Fruit fly (Drosophila melanogaster): ENCODE measurements around the gene CG2162.

The CG2162 gene

dm6 chr3L:3081146-3081872 lies 46.3 kb downstream of the CG2162 start (continued):
- peak; percentile 95 for TF ChIP-seq CG6808 (GFP tag; optimal IDR thresholded peaks at IDR 0.05)
- peak; percentile 99 for TF ChIP-seq pdm3 (GFP tag; optimal IDR thresholded peaks at IDR 0.05)
- peak; percentile 99 for TF ChIP-seq CG34406 (GFP tag; optimal IDR thresholded peaks at IDR 0.05)
- TF ChIP-seq Sox15 (GFP tag; optimal IDR thresholded peaks at IDR 0.05) = peak; percentile 97
- TF ChIP-seq Ets96B (tag; optimal IDR thresholded peaks at IDR 0.05) = peak; percentile 97
- TF ChIP-seq acj6 (GFP tag; optimal IDR thresholded peaks at IDR 0.05) = peak; percentile 99
- peak; percentile 99 for TF ChIP-seq Hr4 (GFP tag; optimal IDR thresholded peaks at IDR 0.05)
- TF ChIP-seq fkh (GFP tag; optimal IDR thresholded peaks at IDR 0.05) = peak; percentile 88
- TF ChIP-seq esn (GFP tag; optimal IDR thresholded peaks at IDR 0.05) = peak; percentile 99
- TF ChIP-seq CG8119 (GFP tag; IDR thresholded peaks at IDR 0.05) = peak; percentile 99
- peak; percentile 97 for TF ChIP-seq dac (GFP tag; optimal IDR thresholded peaks at IDR 0.05)
- peak; percentile 99 for TF ChIP-seq OdsH (GFP tag; optimal IDR thresholded peaks at IDR 0.05)
- peak; percentile 99 for TF ChIP-seq CG6854 (GFP tag; optimal IDR thresholded peaks at IDR 0.05)
- peak; percentile 98 for TF ChIP-seq CG4318 (GFP tag; optimal IDR thresholded peaks at IDR 0.05)
- peak; percentile 99 for TF ChIP-seq lz (GFP tag; optimal IDR thresholded peaks at IDR 0.05)
- TF ChIP-seq CG1621 (tag; optimal IDR thresholded peaks at IDR 0.05) = peak; percentile 98
- TF ChIP-seq CG10631 (GFP tag; optimal IDR thresholded peaks at IDR 0.05) = peak; percentile 98
- peak; percentile 99 for TF ChIP-seq vri (GFP tag; optimal IDR thresholded peaks at IDR 0.05)
- peak; percentile 99 for TF ChIP-seq CG8632 (GFP tag; optimal IDR thresholded peaks at IDR 0.05)
- TF ChIP-seq Sox14 (GFP tag; optimal IDR thresholded peaks at IDR 0.05) = peak; percentile 99
- TF ChIP-seq Sox102F (GFP tag; optimal IDR thresholded peaks at IDR 0.05) = peak; percentile 99
- peak; percentile 94 for TF ChIP-seq dsx (GFP tag; optimal IDR thresholded peaks at IDR 0.05; ENCODE audit: poor library complexity, severe bottlenecking)
- peak; percentile 99 for TF ChIP-seq eg (GFP tag; IDR thresholded peaks at IDR 0.05)
- TF ChIP-seq CG9139 (GFP tag; optimal IDR thresholded peaks at IDR 0.05) = peak; percentile 92
- peak; percentile 97 for TF ChIP-seq CG8319 (GFP tag; optimal IDR thresholded peaks at IDR 0.05)
- peak; percentile 94 for TF ChIP-seq CG3032 (tag; optimal IDR thresholded peaks at IDR 0.05)
- peak; percentile 99 for TF ChIP-seq CG6163 (GFP tag; IDR thresholded peaks at IDR 0.05)
- peak; percentile 97 for TF ChIP-seq CG10669 (GFP tag; optimal IDR thresholded peaks at IDR 0.05)
- peak; percentile 98 for TF ChIP-seq cyc (GFP tag; optimal IDR thresholded peaks at IDR 0.05)
- peak; percentile 99 for TF ChIP-seq CG15336 (GFP tag; IDR thresholded peaks at IDR 0.05)
- peak; percentile 99 for TF ChIP-seq CG6276 (GFP tag; optimal IDR thresholded peaks at IDR 0.05)

- TF ChIP-seq Met (GFP tag; optimal IDR thresholded peaks at IDR 0.05) (no peak), CG8119 (GFP tag; IDR thresholded peaks at IDR 0.05) (no peak), fkh (GFP tag; optimal IDR thresholded peaks at IDR 0.05) (peak; percentile 49), CG10669 (GFP tag; optimal IDR thresholded peaks at IDR 0.05) (no peak), CG6854 (GFP tag; optimal IDR thresholded peaks at IDR 0.05) (no peak), svp (GFP tag) (peak; percentile 77), lz (GFP tag; optimal IDR thresholded peaks at IDR 0.05) (no peak)
These were observed 47.0 kb downstream of the CG2162 start for dm6 chr3L:3081966-3082516.

dm6 chr3L:3083329-3084083 lies 48.5 kb downstream of the CG2162 start:
- TF ChIP-seq CG6792 (GFP tag; optimal IDR thresholded peaks at IDR 0.05) (no peak), vri (GFP tag; optimal IDR thresholded peaks at IDR 0.05) (peak; percentile 48), fkh (GFP tag; optimal IDR thresholded peaks at IDR 0.05) (peak; percentile 92)

All from whole organism, prepupa.